Worm (Caenorhabditis elegans) whole organism, L1 larva: ENCODE measurements around the gene semi-1.

Experiments
- aha-1 ChIP-seq: fragments of 150-350 bp; optimal IDR thresholded peaks from 2 replicates; lab custom pipeline; 2014; ENCODE audit warnings: missing biosample characterization, missing genetic modification characterization
- alr-1 ChIP-seq: fragments of 200-800 bp; sonication (Bioruptor generic); optimal IDR thresholded peaks from 2 replicates; lab custom pipeline; 2018; ENCODE audit warnings: borderline replicate concordance, mild to moderate bottlenecking, missing genetic modification characterization, missing compliant biosample characterization
- ceh-88 ChIP-seq: fragments of 200-800 bp; sonication (Bioruptor generic); IDR thresholded peaks from 2 replicates; pipeline ENCODE4 v1.3.6; 2022; ENCODE audit warnings: missing genetic modification characterization, missing compliant biosample characterization
- ces-1 ChIP-seq: fragments of 150-350 bp; optimal IDR thresholded peaks from 2 replicates; lab custom pipeline; 2014; ENCODE audit warnings: missing biosample characterization, missing genetic modification reagents, missing genetic modification characterization
- dpl-1 ChIP-seq, 3 experiments: fragments of 150-350 bp in 2 of 3; sonication (generic microtip) in 1 of 3; optimal IDR thresholded peaks; 2 replicates each; lab custom pipeline; 2014 to 2017; ENCODE audit warnings: missing biosample characterization in 3 of 3, missing genetic modification characterization in 3 of 3, missing genetic modification reagents in 3 of 3
- efl-1 ChIP-seq, 4 experiments: fragments of 150-350 bp; optimal IDR thresholded peaks in 3 of 4; peaks in 1 of 4; 1 replicate in 1 of 4; 2 replicates in 3 of 4; lab custom pipeline; 2014; ENCODE audit warnings: missing biosample characterization in 2 of 4, missing genetic modification characterization in 2 of 4, missing genetic modification reagents in 2 of 4
- efl-3 ChIP-seq: fragments of 200-800 bp; sonication (Bioruptor generic); optimal IDR thresholded peaks from 2 replicates; lab custom pipeline; 2018; ENCODE audit warnings: mild to moderate bottlenecking, missing genetic modification characterization, missing compliant biosample characterization
- elt-3 ChIP-seq, 6 experiments: fragments of 150-350 bp in 1 of 6; sonication (generic microtip); optimal IDR thresholded peaks; 2 replicates each; lab custom pipeline; 2017 to 2018; ENCODE audit warnings: missing biosample characterization in 6 of 6, missing genetic modification characterization in 6 of 6, inconsistent platforms in 1 of 6
- ets-5 ChIP-seq: fragments of 200-800 bp; sonication (Bioruptor generic); IDR thresholded peaks from 2 replicates; pipeline ENCODE4 v1.3.6; 2022; ENCODE audit warnings: missing genetic modification characterization, missing compliant biosample characterization
- fkh-8 ChIP-seq: sonication (generic microtip); optimal IDR thresholded peaks from 2 replicates; lab custom pipeline; 2016; ENCODE audit warnings: mild to moderate bottlenecking, missing genetic modification characterization, missing compliant biosample characterization
- fos-1 ChIP-seq: fragments of 150-350 bp; optimal IDR thresholded peaks from 2 replicates; lab custom pipeline; 2014; ENCODE audit warnings: missing biosample characterization, missing genetic modification characterization
- grh-1 ChIP-seq: fragments of 200-800 bp; sonication (Bioruptor generic); IDR thresholded peaks from 2 replicates; pipeline ENCODE4 v1.3.6; 2022; ENCODE audit warnings: missing genetic modification reagents, missing genetic modification characterization, missing compliant biosample characterization
- hlh-4 ChIP-seq: sonication (generic microtip); optimal IDR thresholded peaks from 2 replicates; lab custom pipeline; 2016; ENCODE audit warnings: mild to moderate bottlenecking, missing genetic modification characterization, missing compliant biosample characterization
- hpl-2 ChIP-seq: fragments of 150-350 bp; optimal IDR thresholded peaks from 2 replicates; lab custom pipeline; 2014; ENCODE audit warnings: missing biosample characterization, missing genetic modification reagents, missing genetic modification characterization
- isw-1 ChIP-seq: fragments of 200-800 bp; sonication (Bioruptor generic); IDR thresholded peaks from 2 replicates; pipeline ENCODE4 v1.3.6; 2022; ENCODE audit warnings: missing genetic modification characterization, missing compliant biosample characterization
- lin-13 ChIP-seq: fragments of 150-350 bp; optimal IDR thresholded peaks from 2 replicates; lab custom pipeline; 2014; ENCODE audit warnings: missing biosample characterization, missing genetic modification reagents, missing genetic modification characterization
- lin-35 ChIP-seq, 2 experiments: fragments of 150-350 bp; optimal IDR thresholded peaks; 2 replicates each; lab custom pipeline; 2014; ENCODE audit warnings: missing biosample characterization in 2 of 2, missing genetic modification characterization in 2 of 2, missing genetic modification reagents in 2 of 2
- lin-39 ChIP-seq: fragments of 150-350 bp; optimal IDR thresholded peaks from 2 replicates; lab custom pipeline; 2014; ENCODE audit warnings: missing biosample characterization, missing genetic modification reagents, missing genetic modification characterization
- lir-3 ChIP-seq: sonication (generic microtip); optimal IDR thresholded peaks from 2 replicates; lab custom pipeline; 2016; ENCODE audit warnings: mild to moderate bottlenecking, missing genetic modification characterization, moderate library complexity, missing compliant biosample characterization; ENCODE audit not compliant: poor library complexity
- mab-9 ChIP-seq: fragments of 200-800 bp; sonication (Bioruptor generic); IDR thresholded peaks from 2 replicates; pipeline ENCODE4 v1.3.6; 2022; ENCODE audit warnings: missing genetic modification reagents, missing genetic modification characterization, missing compliant biosample characterization
- mdl-1 ChIP-seq, 2 experiments: fragments of 150-350 bp; optimal IDR thresholded peaks; 2 replicates each; lab custom pipeline; 2014 to 2017; ENCODE audit warnings: missing biosample characterization in 2 of 2, missing genetic modification characterization in 2 of 2, inconsistent platforms in 1 of 2
- mef-2 ChIP-seq: fragments of 150-350 bp; optimal IDR thresholded peaks from 2 replicates; lab custom pipeline; 2014; ENCODE audit warnings: missing biosample characterization, missing genetic modification characterization
- mep-1 ChIP-seq: fragments of 150-350 bp; optimal IDR thresholded peaks from 2 replicates; lab custom pipeline; 2014; ENCODE audit warnings: missing biosample characterization, missing genetic modification characterization
- nhr-237 ChIP-seq: fragments of 150-350 bp; optimal IDR thresholded peaks from 2 replicates; lab custom pipeline; 2014; ENCODE audit warnings: missing biosample characterization, missing genetic modification characterization
- nhr-28 ChIP-seq: fragments of 150-350 bp; optimal IDR thresholded peaks from 2 replicates; lab custom pipeline; 2014; ENCODE audit warnings: missing biosample characterization, missing genetic modification characterization
- nhr-47 ChIP-seq: sonication (generic microtip); optimal IDR thresholded peaks from 2 replicates; lab custom pipeline; 2016; ENCODE audit warnings: mild to moderate bottlenecking, missing genetic modification characterization, moderate library complexity, missing compliant biosample characterization
- nhr-71 ChIP-seq: sonication (generic microtip); optimal IDR thresholded peaks from 2 replicates; lab custom pipeline; 2016; ENCODE audit warnings: mild to moderate bottlenecking, missing genetic modification characterization, moderate library complexity, missing compliant biosample characterization
- nhr-84 ChIP-seq: sonication (generic microtip); optimal IDR thresholded peaks from 2 replicates; lab custom pipeline; 2017; ENCODE audit warnings: missing biosample characterization, missing genetic modification characterization
- nhr-90 ChIP-seq: sonication (generic microtip); optimal IDR thresholded peaks from 2 replicates; lab custom pipeline; 2016; ENCODE audit warnings: mild to moderate bottlenecking, missing genetic modification characterization, missing compliant biosample characterization; ENCODE audit not compliant: poor library complexity
- pag-3 ChIP-seq: sonication (generic microtip); optimal IDR thresholded peaks from 2 replicates; lab custom pipeline; 2017; ENCODE audit warnings: missing genetic modification characterization, mild to moderate bottlenecking, missing compliant biosample characterization, antibody characterized with exemption, borderline replicate concordance; ENCODE audit not compliant: insufficient read depth
- pax-3 ChIP-seq: fragments of 200-800 bp; sonication (Bioruptor generic); optimal IDR thresholded peaks from 2 replicates; lab custom pipeline; 2018; ENCODE audit warnings: mild to moderate bottlenecking, missing genetic modification characterization, moderate library complexity, missing compliant biosample characterization
- snpc-4 ChIP-seq: fragments of 150-350 bp; optimal IDR thresholded peaks from 2 replicates; lab custom pipeline; 2014; ENCODE audit warnings: missing biosample characterization, missing genetic modification characterization
- sox-4 ChIP-seq: sonication (generic microtip); optimal IDR thresholded peaks from 2 replicates; lab custom pipeline; 2016; ENCODE audit warnings: missing genetic modification characterization, missing compliant biosample characterization
- swsn-7 ChIP-seq: sonication (generic microtip); optimal IDR thresholded peaks from 2 replicates; lab custom pipeline; 2016; ENCODE audit warnings: missing genetic modification characterization, missing compliant biosample characterization
- tbx-2 ChIP-seq: sonication (generic microtip); optimal IDR thresholded peaks from 2 replicates; lab custom pipeline; 2016; ENCODE audit warnings: missing genetic modification characterization, missing compliant biosample characterization
- tlp-1 ChIP-seq: fragments of 150-350 bp; optimal IDR thresholded peaks from 2 replicates; lab custom pipeline; 2014; ENCODE audit warnings: missing biosample characterization, missing genetic modification characterization
- unc-130 ChIP-seq: fragments of 150-350 bp; optimal IDR thresholded peaks from 2 replicates; lab custom pipeline; 2017; ENCODE audit warnings: missing biosample characterization, missing genetic modification characterization, inconsistent platforms
- unc-30 ChIP-seq: sonication (generic microtip); optimal IDR thresholded peaks from 2 replicates; lab custom pipeline; 2017; ENCODE audit warnings: missing biosample characterization, missing genetic modification characterization
- unc-62 ChIP-seq: fragments of 150-350 bp; optimal IDR thresholded peaks from 2 replicates; lab custom pipeline; 2014; ENCODE audit warnings: missing biosample characterization, missing genetic modification reagents, missing genetic modification characterization
- unc-98 ChIP-seq: fragments of 200-800 bp; sonication (Bioruptor generic); IDR thresholded peaks from 2 replicates; pipeline ENCODE4 v1.3.6; 2022; ENCODE audit warnings: missing genetic modification characterization, missing compliant biosample characterization
- vab-15 ChIP-seq: sonication (generic microtip); optimal IDR thresholded peaks from 2 replicates; lab custom pipeline; 2017; ENCODE audit warnings: missing genotype, mild to moderate bottlenecking, missing genetic modification characterization, missing compliant biosample characterization
- xbp-1 ChIP-seq: sonication (generic microtip); optimal IDR thresholded peaks from 2 replicates; lab custom pipeline; 2016; ENCODE audit warnings: missing genetic modification characterization, missing compliant biosample characterization
- zag-1 ChIP-seq: fragments of 150-350 bp; optimal IDR thresholded peaks from 2 replicates; lab custom pipeline; 2014; ENCODE audit warnings: missing biosample characterization, missing genetic modification characterization

The semi-1 gene

DNA sequence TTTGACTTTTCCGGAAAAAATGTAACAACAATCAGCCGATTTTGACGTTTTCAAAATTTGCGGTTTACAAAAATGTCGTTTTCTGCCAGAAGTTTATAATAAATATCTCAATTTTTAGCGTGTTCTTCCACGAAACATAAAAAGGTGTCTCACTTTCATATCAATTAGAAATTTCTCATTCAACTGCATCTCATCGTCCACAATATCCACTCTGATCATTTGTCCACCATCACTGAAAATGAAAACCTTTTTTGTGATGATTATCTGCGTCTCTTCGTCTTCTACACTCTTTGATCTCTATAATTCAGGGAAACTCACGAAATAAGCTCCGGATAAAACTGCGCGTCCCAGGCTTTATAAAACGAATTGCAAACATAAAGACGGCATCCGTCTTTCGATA, 2.5 kb downstream of the semi-1 start:
- TF ChIP-seq nhr-28 (tag; lab: Kevin White, UChicago) (no peak), mef-2 (tag; lab: Kevin White, UChicago) (no peak), grh-1 (GFP tag; lab: Robert Waterston, UW) (no peak), mep-1 (tag; lab: Kevin White, UChicago) (no peak), lin-13 (GFP tag; lab: Kevin White, UChicago) (no peak), sox-4 (tag; lab: Kevin White, UChicago) (no peak), snpc-4 (tag; lab: Kevin White, UChicago) (no peak), tlp-1 (tag; lab: Kevin White, UChicago) (no peak), efl-3 (GFP tag; lab: Kevin White, UChicago) (no peak), ces-1 (no peak), lin-39 (tag; lab: Kevin White, UChicago) (no peak), pax-3 (tag; lab: Kevin White, UChicago) (no peak), elt-3 (tag; optimal IDR thresholded peaks at IDR 0.05; lab: Kevin White, UChicago) (no peak), ceh-88 (GFP tag; lab: Robert Waterston, UW) (no peak), pag-3 (no peak), nhr-71 (tag; lab: Kevin White, UChicago) (no peak)

DNA sequence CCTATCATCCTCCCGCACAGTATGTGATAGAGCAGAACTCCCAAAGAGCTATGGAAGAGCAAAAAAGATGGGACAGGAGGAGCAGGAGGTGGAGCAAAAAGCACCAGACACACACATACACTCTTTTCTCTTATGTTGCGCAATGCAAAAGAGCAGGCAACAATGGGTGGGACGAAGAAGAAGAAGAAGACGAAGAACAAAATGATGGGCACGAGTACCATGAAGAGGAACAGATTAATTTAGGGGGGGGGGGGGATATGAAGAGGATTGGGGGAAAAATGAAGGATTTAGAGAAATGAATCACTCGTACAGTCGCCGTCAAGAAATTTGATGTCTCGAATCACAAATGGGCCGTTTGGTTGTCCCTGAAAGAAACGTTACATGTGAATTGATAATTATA, 3.4 kb downstream of the semi-1 start, which contains the start of gene avr-15:
avr-15 (minus strand) TSS at position 101 of the 400 bp plus-strand sequence.
- TF ChIP-seq vab-15 (tag; lab: Kevin White, UChicago) = no peak
- TF ChIP-seq nhr-28 (tag; lab: Kevin White, UChicago) = no peak
- TF ChIP-seq fos-1 (tag; lab: Kevin White, UChicago) = no peak
- TF ChIP-seq pax-3 (tag; lab: Kevin White, UChicago) = no peak
- no peak for TF ChIP-seq unc-98 (GFP tag; lab: Robert Waterston, UW)
- TF ChIP-seq mdl-1 (tag; optimal IDR thresholded peaks at IDR 0.05; lab: Kevin White, UChicago) = no peak
- no peak for TF ChIP-seq zag-1

DNA sequence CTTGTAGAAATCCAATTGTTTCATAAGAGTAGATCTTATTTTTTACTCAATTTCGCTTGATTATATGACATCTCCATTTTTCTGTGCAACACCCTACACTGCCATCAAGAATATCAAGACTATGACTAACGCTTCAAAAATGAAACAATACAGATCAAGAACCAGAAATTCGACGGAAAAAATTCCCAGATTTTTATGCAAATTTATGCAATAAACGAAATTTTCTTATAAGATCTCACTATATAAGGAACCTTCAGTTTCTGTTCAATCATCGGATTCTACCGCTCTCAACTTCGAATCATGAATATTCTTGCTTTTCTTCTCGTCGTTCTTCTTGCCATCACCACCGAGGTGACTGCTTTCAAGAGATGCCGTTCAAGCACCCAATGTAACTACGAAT, 8.7 kb downstream of the semi-1 start, which contains the start of gene R11G10.4:
R11G10.4 (plus strand) TSS at position 301 of the 400 bp plus-strand sequence.
- TF ChIP-seq nhr-47 (tag; lab: Kevin White, UChicago) (no peak), pag-3 (no peak), xbp-1 (no peak), lin-35 (GFP tag; optimal IDR thresholded peaks at IDR 0.05; lab: Kevin White, UChicago) (no peak), isw-1 (no peak), efl-1 (optimal IDR thresholded peaks at IDR 0.05; lab: Kevin White, UChicago) (no peak), efl-1 (GFP tag; optimal IDR thresholded peaks at IDR 0.05 in 1 of 2; lab: Kevin White, UChicago) (no peak), alr-1 (tag; lab: Kevin White, UChicago) (no peak), mep-1 (tag; lab: Kevin White, UChicago) (no peak), nhr-237 (no peak), ceh-88 (GFP tag; lab: Robert Waterston, UW) (no peak), unc-130 (tag; lab: Kevin White, UChicago) (no peak), nhr-84 (no peak), unc-30 (no peak), lir-3 (no peak), swsn-7 (tag; lab: Kevin White, UChicago) (no peak)
- TF ChIP-seq, all 84 proteins: peak for 0

DNA sequence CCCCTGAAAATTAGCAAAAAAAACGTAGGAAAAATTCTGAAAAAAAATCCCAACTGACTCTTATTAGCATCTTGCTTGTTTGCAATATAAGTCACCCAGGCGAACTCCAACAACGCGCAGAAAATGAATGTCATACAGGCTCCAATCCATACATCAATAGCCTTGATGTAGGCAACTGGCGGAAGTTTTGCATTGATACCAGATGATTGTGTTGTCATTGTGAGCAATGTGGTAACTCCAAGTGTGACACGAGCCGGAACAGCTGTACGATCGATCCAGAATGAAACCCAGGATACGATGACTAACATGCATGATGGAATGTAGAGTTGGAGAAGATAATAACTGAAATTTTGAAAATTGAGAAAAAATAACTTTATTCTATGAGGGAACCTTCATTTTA, 15.8 kb downstream of the semi-1 start:
- no peak for TF ChIP-seq swsn-7 (tag; lab: Kevin White, UChicago)
- TF ChIP-seq, all 84 proteins: peak for 0

DNA sequence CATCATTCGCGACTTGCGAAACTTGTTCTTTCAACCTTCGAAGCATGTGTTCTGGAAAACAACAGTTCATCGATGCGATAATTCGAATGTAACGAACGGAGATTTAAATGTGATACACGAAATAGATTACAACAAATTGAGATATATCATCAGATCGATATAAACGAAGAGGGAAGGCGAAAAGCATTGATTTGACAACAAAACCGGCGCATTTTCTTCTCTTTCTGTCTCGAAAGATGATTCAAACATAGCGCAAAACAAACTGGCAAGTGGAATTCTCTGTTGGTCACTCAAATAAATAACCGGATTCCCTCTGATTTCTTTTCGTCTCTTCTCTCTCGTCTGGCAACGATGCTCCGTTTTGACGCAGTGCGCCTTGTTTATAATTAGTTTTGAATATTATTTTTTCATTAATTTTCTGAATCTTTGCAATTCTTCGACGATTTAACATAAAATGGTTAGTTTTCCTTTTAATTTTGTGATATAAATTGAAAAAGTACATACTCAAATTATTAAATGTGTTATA, 17.6 kb downstream of the semi-1 start, which contains the start of the genes eea-1 and gut-2:
eea-1 (minus strand) TSS at position 51 of the 526 bp plus-strand sequence.
gut-2 (plus strand) TSS at position 369 of the 526 bp plus-strand sequence.
- no peak for TF ChIP-seq zag-1
- no peak for TF ChIP-seq fkh-8 (tag; lab: Kevin White, UChicago)
- no peak for TF ChIP-seq aha-1
- TF ChIP-seq unc-98 (GFP tag; lab: Robert Waterston, UW) = no peak
- TF ChIP-seq ets-5 (GFP tag; lab: Robert Waterston, UW) = no peak
- no peak for TF ChIP-seq mab-9
- TF ChIP-seq xbp-1 = peak; percentile 55
- peak; percentile 56 to 80 (median 73) for TF ChIP-seq dpl-1 (GFP tag; optimal IDR thresholded peaks at IDR 0.05; lab: Kevin White, UChicago)
- peak; percentile 66 for TF ChIP-seq nhr-90
- TF ChIP-seq elt-3 (tag; optimal IDR thresholded peaks at IDR 0.05; lab: Kevin White, UChicago) = peak in 3 of 6 experiments; percentile 6 to 78 (median 42)
- TF ChIP-seq hpl-2 (GFP tag; lab: Kevin White, UChicago) = no peak
- no peak for TF ChIP-seq sox-4 (tag; lab: Kevin White, UChicago)
- TF ChIP-seq hlh-4 (tag; lab: Kevin White, UChicago) = no peak
- peak; percentile 32 for TF ChIP-seq pag-3
- peak; percentile 63 to 77 for TF ChIP-seq lin-35 (GFP tag; optimal IDR thresholded peaks at IDR 0.05; lab: Kevin White, UChicago)
- TF ChIP-seq lin-13 (GFP tag; lab: Kevin White, UChicago) = peak; percentile 43
- TF ChIP-seq tbx-2 (tag; lab: Kevin White, UChicago) = peak; percentile 65
- no peak for TF ChIP-seq unc-62 (GFP tag; lab: Kevin White, UChicago)
